Fruit fly (Drosophila melanogaster): ENCODE results near the gene Pdp1.

The Pdp1 gene

DNA sequence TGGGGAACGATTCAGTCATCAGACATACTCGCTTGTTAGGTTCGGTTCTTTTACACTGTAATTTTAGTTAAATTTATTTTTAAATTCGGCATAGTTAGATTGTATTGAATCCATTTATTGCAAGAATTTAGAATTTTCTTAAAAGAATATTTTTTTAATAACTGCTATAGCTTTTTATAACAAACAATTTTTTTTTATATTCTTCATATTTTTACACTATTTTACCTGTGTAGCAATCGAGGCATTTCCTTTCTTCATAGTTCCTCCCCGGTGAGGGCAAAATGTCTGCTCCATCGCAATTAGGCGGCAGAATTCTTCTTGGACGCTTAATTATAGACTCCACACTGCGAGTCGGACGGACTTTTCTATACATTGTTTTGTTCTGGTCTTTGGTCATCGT, 23.4 kb upstream of the Pdp1 start:
- TF ChIP-seq ey (GFP tag; optimal IDR thresholded peaks at IDR 0.05) (no peak), Myc (optimal IDR thresholded peaks at IDR 0.05) (no peak), brk (GFP tag; optimal IDR thresholded peaks at IDR 0.05) (no peak), Sp1 (GFP tag; optimal IDR thresholded peaks at IDR 0.05) (no peak), rgr (GFP tag; optimal IDR thresholded peaks at IDR 0.05) (no peak), dl (GFP tag; optimal IDR thresholded peaks at IDR 0.05; ENCODE audit: insufficient read depth in 1 of 2, partially characterized antibody in 2 of 2) (no peak), br (GFP tag; optimal IDR thresholded peaks at IDR 0.05) (no peak), Abd-B (GFP tag; optimal IDR thresholded peaks at IDR 0.05) (no peak), GATAd (GFP tag; optimal IDR thresholded peaks at IDR 0.05) (no peak), dsf (GFP tag; optimal IDR thresholded peaks at IDR 0.05; ENCODE audit: borderline replicate concordance) (no peak), foxo (GFP tag; optimal IDR thresholded peaks at IDR 0.05) (no peak)

dm6 chr3L:7889976-7890375, 22.8 kb upstream of the Pdp1 start:
- no peak for TF ChIP-seq dl (GFP tag; optimal IDR thresholded peaks at IDR 0.05; ENCODE audit: insufficient read depth in 1 of 2, partially characterized antibody in 2 of 2)
- no peak for TF ChIP-seq br (GFP tag; optimal IDR thresholded peaks at IDR 0.05)
- no peak for TF ChIP-seq GATAd (GFP tag; optimal IDR thresholded peaks at IDR 0.05)
- TF ChIP-seq CG32264 (GFP tag; optimal IDR thresholded peaks at IDR 0.05): no peak
- TF ChIP-seq psq (GFP tag; optimal IDR thresholded peaks at IDR 0.05): no peak
- no peak for TF ChIP-seq Jra (GFP tag; optimal IDR thresholded peaks at IDR 0.05)
- no peak for TF ChIP-seq Myc (optimal IDR thresholded peaks at IDR 0.05)
- TF ChIP-seq Dfd (GFP tag; optimal IDR thresholded peaks at IDR 0.05): peak; percentile 91

dm6 chr3L:7883298-7883697, 16.1 kb upstream of the Pdp1 start:
- TF ChIP-seq Myc (optimal IDR thresholded peaks at IDR 0.05): no peak
- no peak for TF ChIP-seq dsf (GFP tag; optimal IDR thresholded peaks at IDR 0.05; ENCODE audit: borderline replicate concordance)
- TF ChIP-seq h (GFP tag; optimal IDR thresholded peaks at IDR 0.05): no peak
- TF ChIP-seq jim (GFP tag; optimal IDR thresholded peaks at IDR 0.05): no peak
- no peak for TF ChIP-seq Jra (GFP tag; optimal IDR thresholded peaks at IDR 0.05)
- no peak for TF ChIP-seq Abd-B (GFP tag; optimal IDR thresholded peaks at IDR 0.05)
- TF ChIP-seq N (GFP tag; optimal IDR thresholded peaks at IDR 0.05): no peak
- TF ChIP-seq usp (GFP tag; optimal IDR thresholded peaks at IDR 0.05): no peak
- no peak for TF ChIP-seq ey (GFP tag; optimal IDR thresholded peaks at IDR 0.05)
- TF ChIP-seq Sp1 (GFP tag; optimal IDR thresholded peaks at IDR 0.05): no peak
- TF ChIP-seq sv (GFP tag; optimal IDR thresholded peaks at IDR 0.05): no peak
- no peak for TF ChIP-seq Hr78 (GFP tag; optimal IDR thresholded peaks at IDR 0.05)

dm6 chr3L:7882105-7882504, 14.9 kb upstream of the Pdp1 start:
- no peak for TF ChIP-seq Vsx2 (GFP tag; optimal IDR thresholded peaks at IDR 0.05; ENCODE audit: partially characterized antibody)
- TF ChIP-seq Dfd (GFP tag; optimal IDR thresholded peaks at IDR 0.05): no peak
- no peak for TF ChIP-seq dl (GFP tag; optimal IDR thresholded peaks at IDR 0.05; ENCODE audit: insufficient read depth in 1 of 2, partially characterized antibody in 2 of 2)
- TF ChIP-seq OdsH (GFP tag; optimal IDR thresholded peaks at IDR 0.05): no peak
- TF ChIP-seq Jra (GFP tag; optimal IDR thresholded peaks at IDR 0.05): no peak
- TF ChIP-seq rgr (GFP tag; optimal IDR thresholded peaks at IDR 0.05): no peak
- no peak for TF ChIP-seq Hr83 (GFP tag; optimal IDR thresholded peaks at IDR 0.05; ENCODE audit: poor library complexity, severe bottlenecking)
- TF ChIP-seq lola (GFP tag; optimal IDR thresholded peaks at IDR 0.05): no peak
- TF ChIP-seq pan (optimal IDR thresholded peaks at IDR 0.05): no peak
- TF ChIP-seq ey (GFP tag; optimal IDR thresholded peaks at IDR 0.05): no peak
- TF ChIP-seq dsf (GFP tag; optimal IDR thresholded peaks at IDR 0.05; ENCODE audit: borderline replicate concordance): no peak
- TF ChIP-seq Sp1 (GFP tag; optimal IDR thresholded peaks at IDR 0.05): no peak
- TF ChIP-seq foxo (GFP tag; optimal IDR thresholded peaks at IDR 0.05): no peak
- TF ChIP-seq fru (GFP tag; optimal IDR thresholded peaks at IDR 0.05): no peak

DNA sequence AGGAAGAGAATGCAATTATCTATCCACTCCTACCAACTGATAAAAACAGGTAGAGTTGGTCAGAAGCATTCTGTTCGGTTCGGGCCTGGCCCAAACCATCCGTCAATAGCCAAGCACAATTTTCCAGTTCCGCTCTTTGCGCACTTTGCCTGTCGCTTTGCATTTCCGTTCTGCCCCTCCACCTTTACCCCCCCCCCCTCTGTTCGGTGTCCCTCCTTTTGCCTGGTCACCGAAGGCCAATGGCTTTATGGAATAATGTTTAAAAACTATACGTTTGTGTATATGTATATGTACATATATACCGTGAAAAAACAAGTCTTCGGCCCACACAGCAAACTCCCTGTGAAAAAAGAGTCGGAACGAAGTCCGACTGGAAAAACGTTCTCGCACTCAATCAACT, 14.0 kb upstream of the Pdp1 start:
- peak; percentile 18 for TF ChIP-seq Dfd (GFP tag; optimal IDR thresholded peaks at IDR 0.05)
- no peak for TF ChIP-seq Hnf4 (GFP tag; optimal IDR thresholded peaks at IDR 0.05)

- TF ChIP-seq ey (GFP tag; optimal IDR thresholded peaks at IDR 0.05): no peak
- TF ChIP-seq usp (GFP tag; optimal IDR thresholded peaks at IDR 0.05): no peak
- no peak for TF ChIP-seq CrebA (GFP tag; optimal IDR thresholded peaks at IDR 0.05; ENCODE audit: borderline replicate concordance)
- no peak for TF ChIP-seq HLH106 (tag; optimal IDR thresholded peaks at IDR 0.05)
- TF ChIP-seq Hnf4 (GFP tag; optimal IDR thresholded peaks at IDR 0.05): no peak
- no peak for TF ChIP-seq Hr83 (GFP tag; optimal IDR thresholded peaks at IDR 0.05; ENCODE audit: poor library complexity, severe bottlenecking)
- TF ChIP-seq br (GFP tag; optimal IDR thresholded peaks at IDR 0.05): no peak
- no peak for TF ChIP-seq Vsx2 (GFP tag; optimal IDR thresholded peaks at IDR 0.05; ENCODE audit: partially characterized antibody)
- no peak for TF ChIP-seq CG32264 (GFP tag; optimal IDR thresholded peaks at IDR 0.05)
- no peak for TF ChIP-seq pan (optimal IDR thresholded peaks at IDR 0.05)
- no peak for TF ChIP-seq dl (GFP tag; optimal IDR thresholded peaks at IDR 0.05; ENCODE audit: insufficient read depth in 1 of 2, partially characterized antibody in 2 of 2)
- no peak for TF ChIP-seq sv (GFP tag; optimal IDR thresholded peaks at IDR 0.05)
- TF ChIP-seq dsf (GFP tag; optimal IDR thresholded peaks at IDR 0.05; ENCODE audit: borderline replicate concordance): no peak
- TF ChIP-seq CG9705 (GFP tag; optimal IDR thresholded peaks at IDR 0.05): no peak
- no peak for TF ChIP-seq N (GFP tag; optimal IDR thresholded peaks at IDR 0.05)
- TF ChIP-seq foxo (GFP tag; optimal IDR thresholded peaks at IDR 0.05): no peak
Measured at dm6 chr3L:7879616-7880015, 12.4 kb upstream of the Pdp1 start.

Data from whole organism, wandering third instar larva.